Fruit fly (Drosophila melanogaster) whole organism, prepupa: ENCODE results near the gene CG8202.

Source experiments
- Blimp-1 ChIP-seq: fragments of 200-800 bp; sonication (Bioruptor generic); optimal IDR thresholded peaks from 3 replicates; lab custom pipeline; 2017; ENCODE audit warnings: missing biosample characterization, missing genetic modification characterization, mild to moderate bottlenecking, moderate library complexity, missing genetic modification reagents
- CG10631 ChIP-seq: fragments of 200-800 bp; sonication (Bioruptor generic); optimal IDR thresholded peaks from 2 replicates; lab custom pipeline; 2016; ENCODE audit warnings: missing biosample characterization, missing genetic modification characterization
- CG11762 ChIP-seq: fragments of 200-800 bp; sonication (Bioruptor generic); optimal IDR thresholded peaks from 3 replicates; lab custom pipeline; 2016; ENCODE audit warnings: missing biosample characterization, missing genetic modification characterization; ENCODE audit not compliant: insufficient read depth
- CG11902 ChIP-seq: fragments of 200-800 bp; sonication (Bioruptor generic); optimal IDR thresholded peaks from 3 replicates; lab custom pipeline; 2016; ENCODE audit warnings: missing biosample characterization, missing genetic modification characterization
- CG1621 ChIP-seq: fragments of 200-800 bp; sonication (Bioruptor generic); optimal IDR thresholded peaks from 3 replicates; lab custom pipeline; 2018; ENCODE audit warnings: missing biosample characterization, mild to moderate bottlenecking, missing genetic modification characterization
- CG16779 ChIP-seq: fragments of 200-800 bp; sonication (Bioruptor generic); optimal IDR thresholded peaks from 3 replicates; lab custom pipeline; 2017; ENCODE audit warnings: missing biosample characterization, mild to moderate bottlenecking, missing genetic modification characterization
- CG3032 ChIP-seq: fragments of 200-800 bp; optimal IDR thresholded peaks from 2 replicates; lab custom pipeline; 2019; ENCODE audit warnings: missing biosample characterization, mild to moderate bottlenecking, missing genetic modification characterization, moderate library complexity
- CG31627 ChIP-seq: fragments of 200-800 bp; sonication (Bioruptor generic); optimal IDR thresholded peaks from 3 replicates; lab custom pipeline; 2016; ENCODE audit warnings: missing biosample characterization, missing genetic modification characterization
- CG32006 ChIP-seq: fragments of 200-800 bp; sonication (Bioruptor generic); optimal IDR thresholded peaks from 3 replicates; lab custom pipeline; 2017; ENCODE audit warnings: missing biosample characterization, mild to moderate bottlenecking, missing genetic modification characterization
- CG3919 ChIP-seq: fragments of 200-800 bp; sonication (Bioruptor generic); optimal IDR thresholded peaks from 3 replicates; lab custom pipeline; 2016; ENCODE audit warnings: missing biosample characterization, missing genetic modification characterization
- CG6163 ChIP-seq: fragments of 200-800 bp; sonication (Bioruptor generic); IDR thresholded peaks from 3 replicates; pipeline ENCODE4 v1.3.6; 2022; ENCODE audit warnings: missing biosample characterization, missing genetic modification characterization
- CG6276 ChIP-seq: fragments of 200-800 bp; sonication (Bioruptor generic); optimal IDR thresholded peaks from 2 replicates; lab custom pipeline; 2017; ENCODE audit warnings: missing biosample characterization, mild to moderate bottlenecking, missing genetic modification characterization
- CG6792 ChIP-seq: fragments of 200-800 bp; sonication (Bioruptor generic); optimal IDR thresholded peaks from 3 replicates; lab custom pipeline; 2016; ENCODE audit warnings: missing biosample characterization, missing genetic modification characterization
- CG6808 ChIP-seq: fragments of 200-800 bp; sonication (Bioruptor generic); optimal IDR thresholded peaks from 3 replicates; lab custom pipeline; 2017; ENCODE audit warnings: missing biosample characterization, missing genetic modification characterization, mild to moderate bottlenecking, moderate library complexity, missing genetic modification reagents
- CG6854 ChIP-seq: fragments of 200-800 bp; sonication (Bioruptor generic); optimal IDR thresholded peaks from 2 replicates; lab custom pipeline; 2017; ENCODE audit warnings: missing biosample characterization, mild to moderate bottlenecking, missing genetic modification characterization
- CG7368 ChIP-seq: fragments of 200-800 bp; sonication (Bioruptor generic); optimal IDR thresholded peaks from 3 replicates; lab custom pipeline; 2016; ENCODE audit warnings: missing biosample characterization, missing genetic modification characterization
- CG8119 ChIP-seq: fragments of 200-800 bp; sonication (Bioruptor generic); IDR thresholded peaks from 3 replicates; pipeline ENCODE4 v1.3.6; 2022; ENCODE audit warnings: missing biosample characterization, missing genetic modification characterization
- CG8319 ChIP-seq: fragments of 200-800 bp; sonication (Bioruptor generic); optimal IDR thresholded peaks from 3 replicates; lab custom pipeline; 2016; ENCODE audit warnings: missing biosample characterization, missing genetic modification characterization
- CG8632 ChIP-seq: fragments of 200-800 bp; sonication (Bioruptor generic); optimal IDR thresholded peaks from 3 replicates; lab custom pipeline; 2016; ENCODE audit warnings: missing biosample characterization, missing genetic modification characterization
- Eip78C ChIP-seq: fragments of 200-800 bp; sonication (Bioruptor generic); peaks from one replicate; lab custom pipeline; 2016; ENCODE audit warnings: missing biosample characterization, missing genetic modification characterization
- Eip93F ChIP-seq: fragments of 200-800 bp; sonication (Bioruptor generic); optimal IDR thresholded peaks from 2 replicates; lab custom pipeline; 2016; ENCODE audit warnings: missing biosample characterization, mild to moderate bottlenecking, missing genetic modification characterization
- Ets96B ChIP-seq: fragments of 200-800 bp; optimal IDR thresholded peaks from 2 replicates; lab custom pipeline; 2019; ENCODE audit warnings: missing biosample characterization, mild to moderate bottlenecking, missing genetic modification characterization, moderate library complexity
- Gug ChIP-seq: fragments of 200-800 bp; sonication (Bioruptor generic); IDR thresholded peaks from 2 replicates; pipeline ENCODE4 v1.3.6; 2022; ENCODE audit warnings: missing biosample characterization, missing genetic modification characterization
- Hr38 ChIP-seq: sonication (Bioruptor generic); optimal IDR thresholded peaks from 2 replicates; lab custom pipeline; 2016; ENCODE audit warnings: missing biosample characterization, missing genetic modification characterization
- Hr39 ChIP-seq: fragments of 200-800 bp; sonication (Bioruptor generic); optimal IDR thresholded peaks from 2 replicates; lab custom pipeline; 2016; ENCODE audit warnings: missing biosample characterization, missing genetic modification characterization
- Hr4 ChIP-seq: fragments of 200-800 bp; sonication (Bioruptor generic); optimal IDR thresholded peaks from 3 replicates; lab custom pipeline; 2016; ENCODE audit warnings: missing biosample characterization, missing genetic modification characterization
- Met ChIP-seq: fragments of 200-800 bp; sonication (Bioruptor generic); optimal IDR thresholded peaks from 3 replicates; lab custom pipeline; 2016; ENCODE audit warnings: missing biosample characterization, missing genetic modification characterization
- OdsH ChIP-seq: fragments of 200-800 bp; sonication (Bioruptor generic); optimal IDR thresholded peaks from 3 replicates; lab custom pipeline; 2016; ENCODE audit warnings: missing biosample characterization, missing genetic modification characterization
- Smox ChIP-seq: fragments of 200-800 bp; sonication (Bioruptor generic); optimal IDR thresholded peaks from 3 replicates; lab custom pipeline; 2016; ENCODE audit warnings: missing biosample characterization, missing genetic modification characterization
- Sox102F ChIP-seq: fragments of 200-800 bp; sonication (Bioruptor generic); optimal IDR thresholded peaks from 2 replicates; lab custom pipeline; 2016; ENCODE audit warnings: missing biosample characterization, mild to moderate bottlenecking, missing genetic modification characterization
- Sox14 ChIP-seq: fragments of 200-800 bp; sonication (Bioruptor generic); optimal IDR thresholded peaks from 3 replicates; lab custom pipeline; 2016; ENCODE audit warnings: missing biosample characterization, missing genetic modification characterization
- achi ChIP-seq: fragments of 200-800 bp; sonication (Bioruptor generic); optimal IDR thresholded peaks from 3 replicates; lab custom pipeline; 2016; ENCODE audit warnings: missing biosample characterization, missing genetic modification characterization
- acj6 ChIP-seq: fragments of 200-800 bp; sonication (Bioruptor generic); optimal IDR thresholded peaks from 3 replicates; lab custom pipeline; 2016; ENCODE audit warnings: missing biosample characterization, missing genetic modification characterization
- cyc ChIP-seq: fragments of 200-800 bp; sonication (Bioruptor generic); optimal IDR thresholded peaks from 3 replicates; lab custom pipeline; 2016; ENCODE audit warnings: missing biosample characterization, missing genetic modification characterization
- dac ChIP-seq: fragments of 200-800 bp; sonication (Bioruptor generic); optimal IDR thresholded peaks from 2 replicates; lab custom pipeline; 2017; ENCODE audit warnings: missing biosample characterization, mild to moderate bottlenecking, missing genetic modification characterization
- dsx ChIP-seq: fragments of 200-800 bp; optimal IDR thresholded peaks from 3 replicates; lab custom pipeline; 2019; ENCODE audit warnings: missing biosample characterization, mild to moderate bottlenecking, missing genetic modification characterization, moderate library complexity; ENCODE audit not compliant: poor library complexity, severe bottlenecking
- eg ChIP-seq: fragments of 200-800 bp; sonication (Bioruptor generic); IDR thresholded peaks from 3 replicates; pipeline ENCODE4 v1.3.6; 2022; ENCODE audit warnings: missing biosample characterization, missing genetic modification characterization
- esn ChIP-seq: fragments of 200-800 bp; sonication (Bioruptor generic); optimal IDR thresholded peaks from 2 replicates; lab custom pipeline; 2016; ENCODE audit warnings: missing biosample characterization, mild to moderate bottlenecking, missing genetic modification characterization, moderate library complexity
- fd59A ChIP-seq: fragments of 200-800 bp; sonication (Bioruptor generic); optimal IDR thresholded peaks from 2 replicates; lab custom pipeline; 2017; ENCODE audit warnings: missing biosample characterization, mild to moderate bottlenecking, missing genetic modification characterization, missing genetic modification reagents
- fd85E ChIP-seq: fragments of 200-800 bp; sonication (Bioruptor generic); optimal IDR thresholded peaks from 3 replicates; lab custom pipeline; 2016; ENCODE audit warnings: missing biosample characterization, missing genetic modification characterization
- fkh ChIP-seq: fragments of 200-800 bp; sonication (Bioruptor generic); optimal IDR thresholded peaks from 3 replicates; lab custom pipeline; 2017; ENCODE audit warnings: missing biosample characterization, mild to moderate bottlenecking, missing genetic modification characterization, moderate library complexity
- lz ChIP-seq: fragments of 200-800 bp; sonication (Bioruptor generic); optimal IDR thresholded peaks from 3 replicates; lab custom pipeline; 2016; ENCODE audit warnings: missing biosample characterization, missing genetic modification characterization
- pdm3 ChIP-seq: fragments of 200-800 bp; sonication (Bioruptor generic); optimal IDR thresholded peaks from 3 replicates; lab custom pipeline; 2016; ENCODE audit warnings: missing biosample characterization, missing genetic modification characterization
- salr ChIP-seq, 2 experiments: fragments of 200-800 bp; sonication (Bioruptor generic); optimal IDR thresholded peaks; 3 replicates each; lab custom pipeline; 2016 to 2018; ENCODE audit warnings: missing biosample characterization in 2 of 2, missing genetic modification characterization in 2 of 2, mild to moderate bottlenecking in 1 of 2
- spab ChIP-seq: fragments of 200-800 bp; sonication (Bioruptor generic); optimal IDR thresholded peaks from 2 replicates; lab custom pipeline; 2017; ENCODE audit warnings: missing biosample characterization, mild to moderate bottlenecking, missing genetic modification characterization, missing genetic modification reagents
- ss ChIP-seq, 2 experiments: fragments of 200-800 bp; sonication (Bioruptor generic); optimal IDR thresholded peaks; 2 replicates in 1 of 2; 3 replicates in 1 of 2; lab custom pipeline; 2017 to 2018; ENCODE audit warnings: mild to moderate bottlenecking in 2 of 2, missing biosample characterization in 2 of 2, missing genetic modification characterization in 2 of 2, moderate library complexity in 1 of 2
- svp ChIP-seq: fragments of 200-800 bp; sonication (Bioruptor generic); peaks from one replicate; lab custom pipeline; 2016; ENCODE audit warnings: missing biosample characterization, missing genetic modification characterization
- topi ChIP-seq: fragments of 200-800 bp; sonication (Bioruptor generic); optimal IDR thresholded peaks from 3 replicates; lab custom pipeline; 2016; ENCODE audit warnings: missing biosample characterization, missing genetic modification characterization
- vri ChIP-seq: fragments of 200-800 bp; sonication (Bioruptor generic); optimal IDR thresholded peaks from 3 replicates; lab custom pipeline; 2016; ENCODE audit warnings: missing biosample characterization, mild to moderate bottlenecking, missing genetic modification characterization

CG8202 gene

dm6 chr3R:8715371-8715770 lies 16.5 kb upstream of the CG8202 start:
- no peak for TF ChIP-seq CG1621 (tag; lab: Kevin White, UChicago)
- TF ChIP-seq Ets96B: no peak
- no peak for TF ChIP-seq Met
- peak; percentile 64 for TF ChIP-seq fkh (GFP tag; lab: Kevin White, UChicago)
- TF ChIP-seq spab (GFP tag; lab: Kevin White, UChicago): no peak

dm6 chr3R:8715851-8716550 lies 15.9 kb upstream of the CG8202 start, which contains the start of gene TMEM216:
TSS of gene TMEM216 (plus strand) at chr3R:8716243.
- TF ChIP-seq Hr39 (GFP tag; lab: Kevin White, UChicago) (no peak), CG6276 (GFP tag; lab: Kevin White, UChicago) (peak; percentile 66), dac (no peak), CG8119 (GFP tag; lab: Robert Waterston, UW) (no peak), fkh (GFP tag; lab: Kevin White, UChicago) (peak; percentile 9), CG6808 (peak; percentile 37), Hr38 (GFP tag; lab: Kevin White, UChicago) (no peak), fd85E (GFP tag; lab: Kevin White, UChicago) (no peak), CG10631 (GFP tag; lab: Kevin White, UChicago) (no peak), salr (GFP tag; optimal IDR thresholded peaks at IDR 0.05; lab: Kevin White, UChicago) (no peak), Gug (GFP tag; lab: Robert Waterston, UW) (no peak), ss (GFP tag; optimal IDR thresholded peaks at IDR 0.05; lab: Kevin White, UChicago) (peak in 1 of 2 experiments; percentile 61), eg (GFP tag; lab: Robert Waterston, UW) (no peak), CG6163 (GFP tag; lab: Robert Waterston, UW) (no peak), Sox102F (no peak), Blimp-1 (GFP tag; lab: Kevin White, UChicago) (no peak), acj6 (GFP tag; lab: Kevin White, UChicago) (no peak), Eip93F (no peak), CG3032 (tag; lab: Kevin White, UChicago) (no peak), CG8319 (GFP tag; lab: Kevin White, UChicago) (no peak), fd59A (no peak), CG11762 (no peak), cyc (GFP tag; lab: Kevin White, UChicago) (no peak), CG32006 (GFP tag; lab: Kevin White, UChicago) (no peak), CG16779 (tag; lab: Kevin White, UChicago) (no peak), Eip78C (GFP tag; lab: Kevin White, UChicago) (peak; percentile 69), achi (GFP tag; lab: Kevin White, UChicago) (no peak), OdsH (GFP tag; lab: Kevin White, UChicago) (no peak), CG7368 (GFP tag; lab: Kevin White, UChicago) (no peak), CG8632 (GFP tag; lab: Kevin White, UChicago) (no peak), esn (GFP tag; lab: Kevin White, UChicago) (no peak), CG31627 (no peak), Sox14 (GFP tag; lab: Kevin White, UChicago) (peak; percentile 20), vri (GFP tag; lab: Kevin White, UChicago) (peak; percentile 65), CG3919 (GFP tag; lab: Kevin White, UChicago) (no peak), topi (no peak), Hr4 (no peak), Met (no peak), CG6854 (GFP tag; lab: Kevin White, UChicago) (peak; percentile 27), pdm3 (GFP tag; lab: Kevin White, UChicago) (no peak), CG11902 (GFP tag; lab: Kevin White, UChicago) (no peak), svp (GFP tag; lab: Kevin White, UChicago) (no peak), CG6792 (GFP tag; lab: Kevin White, UChicago) (no peak), CG1621 (tag; lab: Kevin White, UChicago) (no peak), Ets96B (no peak), Smox (GFP tag; lab: Kevin White, UChicago) (no peak), dsx (GFP tag; lab: Kevin White, UChicago) (no peak), lz (GFP tag; lab: Kevin White, UChicago) (no peak)
